Worm (Caenorhabditis elegans): ENCODE measurements around the gene col-13.

ce11 chrV:10436612-10437011 is 14.9 kb upstream of the col-13 start, which contains the start of gene set-22:
- TF ChIP-seq F52B5.7 (tag; optimal IDR thresholded peaks at IDR 0.05) (no peak), ceh-79 (tag; optimal IDR thresholded peaks at IDR 0.05) (no peak), ama-1 (optimal IDR thresholded peaks at IDR 0.05) (no peak), ama-1 (GFP tag; optimal IDR thresholded peaks at IDR 0.05) (no peak), akir-1 (GFP tag; optimal IDR thresholded peaks at IDR 0.05) (no peak), nfya-1 (tag; optimal IDR thresholded peaks at IDR 0.05; ENCODE audit: borderline replicate concordance, insufficient read depth) (no peak), aptf-2 (GFP tag; conservative IDR thresholded peaks at IDR 0.05) (no peak), ztf-26 (tag; optimal IDR thresholded peaks at IDR 0.05) (no peak)
